Fruit fly (Drosophila melanogaster) whole organism, adult: Measurements from ENCODE around the gene CG13258.
A peak's percentile ranks its signal among the peaks of the same experiment; 100 is the strongest.

ENCODE experiments used
- CG11617 ChIP-seq: fragments of 200-800 bp; sonication (Bioruptor generic); optimal IDR thresholded peaks from 2 replicates; lab custom pipeline; 2017; ENCODE audit warnings: mild to moderate bottlenecking, missing biosample characterization, missing genetic modification reagents, missing genetic modification characterization
- CG12768 ChIP-seq: fragments of 200-800 bp; sonication (Bioruptor generic); optimal IDR thresholded peaks from 2 replicates; lab custom pipeline; 2017; ENCODE audit warnings: missing biosample characterization, missing genetic modification characterization, mild to moderate bottlenecking, moderate library complexity, missing genetic modification reagents
- CG14711 ChIP-seq: fragments of 200-800 bp; sonication (Bioruptor generic); optimal IDR thresholded peaks from 2 replicates; lab custom pipeline; 2018; ENCODE audit warnings: missing biosample characterization, mild to moderate bottlenecking, missing genetic modification characterization, moderate library complexity
- CG1620 ChIP-seq: fragments of 200-800 bp; sonication (Bioruptor generic); optimal IDR thresholded peaks from 2 replicates; lab custom pipeline; 2016; ENCODE audit warnings: missing biosample characterization, missing genetic modification characterization
- CG33017 ChIP-seq: fragments of 200-800 bp; sonication (Bioruptor generic); optimal IDR thresholded peaks from 2 replicates; lab custom pipeline; 2018; ENCODE audit warnings: missing biosample characterization, mild to moderate bottlenecking, missing genetic modification characterization, moderate library complexity
- CG5204 ChIP-seq: fragments of 200-800 bp; sonication (Bioruptor generic); optimal IDR thresholded peaks from 2 replicates; lab custom pipeline; 2016; ENCODE audit warnings: missing biosample characterization, missing genetic modification characterization
- CG7045 ChIP-seq: fragments of 200-800 bp; sonication (Bioruptor generic); optimal IDR thresholded peaks from 2 replicates; lab custom pipeline; 2017; ENCODE audit warnings: missing biosample characterization, mild to moderate bottlenecking, missing genetic modification characterization
- CG7101 ChIP-seq: fragments of 200-800 bp; sonication (Bioruptor generic); optimal IDR thresholded peaks from 2 replicates; lab custom pipeline; 2018; ENCODE audit warnings: missing biosample characterization, mild to moderate bottlenecking, missing genetic modification characterization, moderate library complexity
- Clk ChIP-seq: fragments of 200-800 bp; sonication (Bioruptor generic); optimal IDR thresholded peaks from 2 replicates; lab custom pipeline; 2017; ENCODE audit warnings: missing biosample characterization, missing genetic modification characterization
- Crg-1 ChIP-seq: fragments of 200-800 bp; sonication (Bioruptor generic); optimal IDR thresholded peaks from 2 replicates; lab custom pipeline; 2016; ENCODE audit warnings: missing biosample characterization, missing genetic modification characterization
- Hr96 ChIP-seq: fragments of 200-800 bp; sonication (Bioruptor generic); optimal IDR thresholded peaks from 2 replicates; lab custom pipeline; 2016; ENCODE audit warnings: missing biosample characterization, missing genetic modification characterization
- Mnt ChIP-seq: fragments of 200-800 bp; sonication (Bioruptor generic); optimal IDR thresholded peaks from 2 replicates; lab custom pipeline; 2016; ENCODE audit warnings: missing biosample characterization, mild to moderate bottlenecking, missing genetic modification characterization
- bab1 ChIP-seq: fragments of 200-800 bp; sonication (Bioruptor generic); optimal IDR thresholded peaks from 3 replicates; lab custom pipeline; 2019; ENCODE audit warnings: missing biosample characterization, mild to moderate bottlenecking, missing genetic modification characterization, moderate library complexity
- cic ChIP-seq: fragments of 200-800 bp; sonication (Bioruptor generic); optimal IDR thresholded peaks from 2 replicates; lab custom pipeline; 2017; ENCODE audit warnings: missing biosample characterization, mild to moderate bottlenecking, missing genetic modification characterization, moderate library complexity
- cnc ChIP-seq, 2 experiments: fragments of >200 bp; optimal IDR thresholded peaks; 2 replicates each; lab custom pipeline; 2017
- kay ChIP-seq: fragments of 200-800 bp; sonication (Bioruptor generic); peaks from one replicate; lab custom pipeline; 2016; ENCODE audit warnings: missing biosample characterization, missing genetic modification characterization, borderline replicate concordance
- ovo ChIP-seq: fragments of 200-800 bp; sonication (Bioruptor generic); optimal IDR thresholded peaks from 2 replicates; lab custom pipeline; 2016; ENCODE audit warnings: missing biosample characterization, missing genetic modification characterization
- pad ChIP-seq: fragments of 200-800 bp; sonication (Bioruptor generic); optimal IDR thresholded peaks from 3 replicates; lab custom pipeline; 2017; ENCODE audit warnings: missing biosample characterization, missing genetic modification characterization, mild to moderate bottlenecking, moderate library complexity, missing genetic modification reagents
- tj ChIP-seq: fragments of 200-800 bp; sonication (Bioruptor generic); optimal IDR thresholded peaks from 3 replicates; lab custom pipeline; 2017; ENCODE audit warnings: missing biosample characterization, mild to moderate bottlenecking, missing genetic modification characterization, moderate library complexity
- toe ChIP-seq: fragments of 200-800 bp; sonication (Bioruptor generic); optimal IDR thresholded peaks from 2 replicates; lab custom pipeline; 2016; ENCODE audit warnings: missing biosample characterization, missing genetic modification characterization

The CG13258 gene

dm6 chr2L:16273439-16273838, 19.4 kb downstream of the CG13258 start:
- TF ChIP-seq cic (GFP tag; lab: Kevin White, UChicago) (peak; percentile 31), tj (GFP tag; lab: Kevin White, UChicago) (peak; percentile 92), kay (GFP tag; lab: Kevin White, UChicago) (peak; percentile 53), Crg-1 (no peak), pad (GFP tag; lab: Kevin White, UChicago) (no peak), CG33017 (peak; percentile 1), Mnt (peak; percentile 6), CG1620 (GFP tag; lab: Kevin White, UChicago) (no peak)

- TF ChIP-seq CG14711 (tag; lab: Kevin White, UChicago) (peak; percentile 28), ovo (GFP tag; lab: Kevin White, UChicago) (peak; percentile 56), kay (GFP tag; lab: Kevin White, UChicago) (peak; percentile 86), toe (GFP tag; lab: Kevin White, UChicago) (peak; percentile 31), CG7101 (tag; lab: Kevin White, UChicago) (peak; percentile 60), Mnt (peak; percentile 33), CG7045 (no peak), tj (GFP tag; lab: Kevin White, UChicago) (no peak), CG11617 (GFP tag; lab: Kevin White, UChicago) (no peak), CG12768 (GFP tag; lab: Kevin White, UChicago) (peak; percentile 17), cnc (optimal IDR thresholded peaks at IDR 0.05; lab: Kevin White, UChicago) (no peak), cic (GFP tag; lab: Kevin White, UChicago) (peak; percentile 82), CG1620 (GFP tag; lab: Kevin White, UChicago) (peak; percentile 11), Clk (GFP tag; lab: Kevin White, UChicago) (no peak), CG33017 (no peak), Crg-1 (no peak), bab1 (GFP tag; lab: Kevin White, UChicago) (no peak), CG5204 (GFP tag; lab: Kevin White, UChicago) (no peak), pad (GFP tag; lab: Kevin White, UChicago) (peak; percentile 8), Hr96 (GFP tag; lab: Kevin White, UChicago) (no peak)
Observed at dm6 chr2L:16272730-16273129, 20.1 kb downstream of the CG13258 start.

- peak; percentile 62 for TF ChIP-seq kay (GFP tag; lab: Kevin White, UChicago)
- TF ChIP-seq cic (GFP tag; lab: Kevin White, UChicago): peak; percentile 95
- TF ChIP-seq cnc (optimal IDR thresholded peaks at IDR 0.05; lab: Kevin White, UChicago): no peak
- TF ChIP-seq Mnt: peak; percentile 85
- TF ChIP-seq pad (GFP tag; lab: Kevin White, UChicago): peak; percentile 73
Observed at dm6 chr2L:16271486-16271806, 21.4 kb downstream of the CG13258 start.

- TF ChIP-seq Crg-1 (no peak), CG5204 (GFP tag; lab: Kevin White, UChicago) (no peak), CG7101 (tag; lab: Kevin White, UChicago) (peak; percentile 50), cnc (optimal IDR thresholded peaks at IDR 0.05; lab: Kevin White, UChicago) (no peak), CG7045 (peak; percentile 17), cic (GFP tag; lab: Kevin White, UChicago) (no peak), ovo (GFP tag; lab: Kevin White, UChicago) (peak; percentile 67), CG11617 (GFP tag; lab: Kevin White, UChicago) (peak; percentile 31), Clk (GFP tag; lab: Kevin White, UChicago) (no peak), CG1620 (GFP tag; lab: Kevin White, UChicago) (peak; percentile 15), Hr96 (GFP tag; lab: Kevin White, UChicago) (no peak), pad (GFP tag; lab: Kevin White, UChicago) (no peak), kay (GFP tag; lab: Kevin White, UChicago) (peak; percentile 85), tj (GFP tag; lab: Kevin White, UChicago) (peak; percentile 34), bab1 (GFP tag; lab: Kevin White, UChicago) (peak; percentile 22), CG33017 (no peak), CG12768 (GFP tag; lab: Kevin White, UChicago) (peak; percentile 4), CG14711 (tag; lab: Kevin White, UChicago) (peak; percentile 45), Mnt (no peak), toe (GFP tag; lab: Kevin White, UChicago) (peak; percentile 46)
Observed at dm6 chr2L:16270667-16271485, 21.9 kb downstream of the CG13258 start.

- TF ChIP-seq CG5204 (GFP tag; lab: Kevin White, UChicago): no peak
- TF ChIP-seq CG33017: peak; percentile 85
- TF ChIP-seq CG7045: peak; percentile 92
- TF ChIP-seq tj (GFP tag; lab: Kevin White, UChicago): peak; percentile 85
- TF ChIP-seq CG11617 (GFP tag; lab: Kevin White, UChicago): peak; percentile 98
- TF ChIP-seq kay (GFP tag; lab: Kevin White, UChicago): peak; percentile 99
- TF ChIP-seq bab1 (GFP tag; lab: Kevin White, UChicago): peak; percentile 92
- TF ChIP-seq CG12768 (GFP tag; lab: Kevin White, UChicago): peak; percentile 93
- peak; percentile 84 for TF ChIP-seq Crg-1
- peak; percentile 32 for TF ChIP-seq CG1620 (GFP tag; lab: Kevin White, UChicago)
- TF ChIP-seq cnc (optimal IDR thresholded peaks at IDR 0.05; lab: Kevin White, UChicago): no peak
- TF ChIP-seq cic (GFP tag; lab: Kevin White, UChicago): peak; percentile 99
- TF ChIP-seq Mnt: peak; percentile 99
- TF ChIP-seq CG14711 (tag; lab: Kevin White, UChicago): peak; percentile 65
- peak; percentile 86 for TF ChIP-seq ovo (GFP tag; lab: Kevin White, UChicago)
- TF ChIP-seq Clk (GFP tag; lab: Kevin White, UChicago): peak; percentile 52
- TF ChIP-seq toe (GFP tag; lab: Kevin White, UChicago): no peak
- TF ChIP-seq pad (GFP tag; lab: Kevin White, UChicago): peak; percentile 100
- peak; percentile 89 for TF ChIP-seq Hr96 (GFP tag; lab: Kevin White, UChicago)
- peak; percentile 94 for TF ChIP-seq CG7101 (tag; lab: Kevin White, UChicago)
Observed at dm6 chr2L:16269232-16270134, 23.3 kb downstream of the CG13258 start.
